Fruit fly (Drosophila melanogaster): ENCODE measurements around the gene CG14434.

The CG14434 gene

dm6 chrX:6854563-6854962 is 12.4 kb downstream of the CG14434 start (continued):
- TF ChIP-seq bowl (GFP tag; IDR thresholded peaks at IDR 0.05) (no peak), slbo (GFP tag; IDR thresholded peaks at IDR 0.05) (peak; percentile 84), Side (GFP tag; optimal IDR thresholded peaks at IDR 0.05) (peak; percentile 74), ttk (GFP tag; IDR thresholded peaks at IDR 0.05) (peak; percentile 58; the same call in 1 of the 2 replicates), dmrt99B (tag; optimal IDR thresholded peaks at IDR 0.05) (peak; percentile 90), az2 (GFP tag; optimal IDR thresholded peaks at IDR 0.05) (peak; percentile 84), CG10274 (GFP tag; optimal IDR thresholded peaks at IDR 0.05) (peak; percentile 59), CG2712 (tag; optimal IDR thresholded peaks at IDR 0.05) (peak; percentile 85), Trl (optimal IDR thresholded peaks at IDR 0.05) (no peak), Trl (GFP tag; optimal IDR thresholded peaks at IDR 0.05) (peak; percentile 53), tio (GFP tag; optimal IDR thresholded peaks at IDR 0.05) (peak; percentile 68), CG10366 (GFP tag; IDR thresholded peaks at IDR 0.05) (peak; percentile 79), sr (GFP tag; IDR thresholded peaks at IDR 0.05) (peak; percentile 50; the same call in 1 of the 3 replicates), CoRest (tag; optimal IDR thresholded peaks at IDR 0.05) (peak; percentile 82), salm (tag; optimal IDR thresholded peaks at IDR 0.05) (peak; percentile 63), CG9437 (GFP tag; optimal IDR thresholded peaks at IDR 0.05) (peak; percentile 74), CG17361 (GFP tag; IDR thresholded peaks at IDR 0.05) (peak; percentile 71), bab2 (GFP tag; optimal IDR thresholded peaks at IDR 0.05) (peak; percentile 60), CG2199 (GFP tag; IDR thresholded peaks at IDR 0.05) (0 out of 3 replicates have a peak, but pooled peaks have one; percentile 78), Bgb (GFP tag; IDR thresholded peaks at IDR 0.05; ENCODE audit: partially characterized antibody) (no peak), pum (GFP tag; optimal IDR thresholded peaks at IDR 0.05) (peak; percentile 49), br (optimal IDR thresholded peaks at IDR 0.05) (no peak), vfl (GFP tag; optimal IDR thresholded peaks at IDR 0.05) (peak; percentile 72), grn (GFP tag; optimal IDR thresholded peaks at IDR 0.05) (no peak), Ets97D (GFP tag; optimal IDR thresholded peaks at IDR 0.05) (peak; percentile 28), CG10959 (GFP tag; IDR thresholded peaks at IDR 0.05) (0 out of 2 replicates have a peak, but pooled peaks have one; percentile 30), org-1 (GFP tag; optimal IDR thresholded peaks at IDR 0.05) (peak; percentile 83), bigmax (GFP tag; optimal IDR thresholded peaks at IDR 0.05) (no peak), Hsf (GFP tag; optimal IDR thresholded peaks at IDR 0.05) (peak; percentile 76), eve (GFP tag; optimal IDR thresholded peaks at IDR 0.05) (no peak), unpg (GFP tag; optimal IDR thresholded peaks at IDR 0.05) (peak; percentile 89), gro (GFP tag; optimal IDR thresholded peaks at IDR 0.05) (peak; percentile 63), row (GFP tag; IDR thresholded peaks at IDR 0.05) (peak; percentile 91), btn (GFP tag; optimal IDR thresholded peaks at IDR 0.05) (peak; percentile 19), pita (GFP tag; optimal IDR thresholded peaks at IDR 0.05) (no peak), Rx (GFP tag; IDR thresholded peaks at IDR 0.05) (peak; percentile 58), CG17385 (GFP tag; optimal IDR thresholded peaks at IDR 0.05) (peak; percentile 76), CG16863 (GFP tag; optimal IDR thresholded peaks at IDR 0.05) (peak; percentile 61), CG17912 (GFP tag; optimal IDR thresholded peaks at IDR 0.05) (no peak), sc (optimal IDR thresholded peaks at IDR 0.05) (no peak), sc (GFP tag; optimal IDR thresholded peaks at IDR 0.05) (peak; percentile 57), CG4360 (GFP tag; IDR thresholded peaks at IDR 0.05) (peak; percentile 5; the same call in 1 of the 2 replicates), Bdp1 (GFP tag; optimal IDR thresholded peaks at IDR 0.05) (peak; percentile 7), ac (GFP tag; optimal IDR thresholded peaks at IDR 0.05) (peak; percentile 21), CG8281 (tag; optimal IDR thresholded peaks at IDR 0.05) (peak; percentile 52), CG5953 (GFP tag; IDR thresholded peaks at IDR 0.05) (peak; percentile 52), sd (tag; optimal IDR thresholded peaks at IDR 0.05) (peak; percentile 60), CG7357 (GFP tag; IDR thresholded peaks at IDR 0.05) (peak; percentile 60; the same call in 1 of the 3 replicates), D19A (tag; optimal IDR thresholded peaks at IDR 0.05) (peak; percentile 82), B-H1 (GFP tag; IDR thresholded peaks at IDR 0.05) (peak; percentile 73), crp (GFP tag; optimal IDR thresholded peaks at IDR 0.05) (no peak), CG3163 (GFP tag; optimal IDR thresholded peaks at IDR 0.05) (peak; percentile 12), twi (tag; optimal IDR thresholded peaks at IDR 0.05) (peak; percentile 23)
